Fruit fly (Drosophila melanogaster) whole organism, embryonic: ENCODE data around the gene Cap-H2.

Experiments
- BtbVII ChIP-seq: fragments of 200-800 bp; sonication (Bioruptor generic); optimal IDR thresholded peaks from 3 replicates; lab custom pipeline; 2017; ENCODE audit warnings: missing biosample characterization, mild to moderate bottlenecking, missing genetic modification characterization
- CG10147 ChIP-seq: fragments of 200-800 bp; sonication (Bioruptor generic); optimal IDR thresholded peaks from 2 replicates; lab custom pipeline; 2019; ENCODE audit warnings: missing biosample characterization, mild to moderate bottlenecking, missing genetic modification characterization, moderate library complexity
- CG10462 ChIP-seq: fragments of 200-800 bp; sonication (Bioruptor generic); optimal IDR thresholded peaks from 2 replicates; lab custom pipeline; 2016; ENCODE audit warnings: missing biosample characterization, missing genetic modification characterization
- CG10543 ChIP-seq: fragments of 200-800 bp; sonication (Bioruptor generic); optimal IDR thresholded peaks from 3 replicates; lab custom pipeline; 2017; ENCODE audit warnings: missing biosample characterization, mild to moderate bottlenecking, missing genetic modification characterization, moderate library complexity
- CG12659 ChIP-seq: fragments of 200-800 bp; sonication (Bioruptor generic); optimal IDR thresholded peaks from 3 replicates; lab custom pipeline; 2017; ENCODE audit warnings: mild to moderate bottlenecking, missing biosample characterization, missing genetic modification reagents, missing genetic modification characterization
- CG12744 ChIP-seq: fragments of 200-800 bp; sonication (Bioruptor generic); optimal IDR thresholded peaks from 2 replicates; lab custom pipeline; 2016; ENCODE audit warnings: missing biosample characterization, missing genetic modification characterization
- CG13894 ChIP-seq: fragments of 200-800 bp; sonication (Bioruptor generic); optimal IDR thresholded peaks from 3 replicates; lab custom pipeline; 2018; ENCODE audit warnings: missing biosample characterization, mild to moderate bottlenecking, missing genetic modification characterization, moderate library complexity
- CG14441 ChIP-seq: fragments of 200-800 bp; sonication (Bioruptor generic); IDR thresholded peaks from 2 replicates; pipeline ENCODE4 v1.3.6; 2022; ENCODE audit warnings: missing biosample characterization, missing genetic modification characterization
- CG14710 ChIP-seq: fragments of 200-800 bp; sonication (Bioruptor generic); optimal IDR thresholded peaks from 3 replicates; lab custom pipeline; 2019; ENCODE audit warnings: missing biosample characterization, mild to moderate bottlenecking, missing genetic modification characterization, moderate library complexity
- CG15073 ChIP-seq: fragments of 200-800 bp; sonication (Bioruptor generic); optimal IDR thresholded peaks from 2 replicates; lab custom pipeline; 2016; ENCODE audit warnings: missing biosample characterization, missing genetic modification characterization
- CG15514 ChIP-seq: fragments of 200-800 bp; sonication (Bioruptor generic); optimal IDR thresholded peaks from 3 replicates; lab custom pipeline; 2017; ENCODE audit warnings: missing biosample characterization, missing genetic modification characterization, mild to moderate bottlenecking, moderate library complexity, missing genetic modification reagents
- CG16815 ChIP-seq: fragments of 200-800 bp; sonication (Bioruptor generic); optimal IDR thresholded peaks from 3 replicates; lab custom pipeline; 2017; ENCODE audit warnings: missing biosample characterization, mild to moderate bottlenecking, missing genetic modification characterization
- CG16863 ChIP-seq: fragments of 200-800 bp; sonication (Bioruptor generic); optimal IDR thresholded peaks from 3 replicates; lab custom pipeline; 2016; ENCODE audit warnings: missing biosample characterization, missing genetic modification characterization
- CG17568 ChIP-seq: fragments of 200-800 bp; sonication (Bioruptor generic); optimal IDR thresholded peaks from 2 replicates; lab custom pipeline; 2018; ENCODE audit warnings: missing biosample characterization, mild to moderate bottlenecking, missing genetic modification characterization, moderate library complexity
- CG17612 ChIP-seq: fragments of 200-800 bp; sonication (Bioruptor generic); IDR thresholded peaks from 2 replicates; pipeline ENCODE4 v1.3.6; 2022; ENCODE audit warnings: missing biosample characterization, missing genetic modification characterization
- CG31224 ChIP-seq: fragments of 200-800 bp; sonication (Bioruptor generic); IDR thresholded peaks from 2 replicates; pipeline ENCODE4 v1.3.6; 2022; ENCODE audit warnings: missing biosample characterization, missing genetic modification characterization
- CG31365 ChIP-seq: fragments of 200-800 bp; sonication (Bioruptor generic); optimal IDR thresholded peaks from 2 replicates; lab custom pipeline; 2018; ENCODE audit warnings: missing biosample characterization, mild to moderate bottlenecking, missing genetic modification characterization
- CG5953 ChIP-seq: fragments of 200-800 bp; sonication (Bioruptor generic); IDR thresholded peaks from 2 replicates; pipeline ENCODE4 v1.3.6; 2022; ENCODE audit warnings: missing biosample characterization, missing genetic modification characterization
- CG6175 ChIP-seq: fragments of 200-800 bp; sonication (Bioruptor generic); IDR thresholded peaks from 3 replicates; pipeline ENCODE4 v1.3.6; 2022; ENCODE audit warnings: missing biosample characterization, missing genetic modification characterization
- CG7963 ChIP-seq: fragments of 200-800 bp; sonication (Bioruptor generic); IDR thresholded peaks from 3 replicates; pipeline ENCODE4 v1.3.6; 2022; ENCODE audit warnings: missing biosample characterization, missing genetic modification characterization; ENCODE audit not compliant: partially characterized antibody
- CG8924 ChIP-seq: fragments of 200-800 bp; optimal IDR thresholded peaks from 3 replicates; lab custom pipeline; 2019; ENCODE audit warnings: missing biosample characterization, mild to moderate bottlenecking, missing genetic modification characterization, moderate library complexity
- CoRest ChIP-seq: fragments of 200-800 bp; sonication (Bioruptor generic); optimal IDR thresholded peaks from 3 replicates; lab custom pipeline; 2018; ENCODE audit warnings: missing biosample characterization, mild to moderate bottlenecking, missing genetic modification characterization, moderate library complexity
- Dbx ChIP-seq: fragments of 200-800 bp; sonication (Bioruptor generic); IDR thresholded peaks from 3 replicates; pipeline ENCODE4 v1.3.6; 2022; ENCODE audit warnings: missing biosample characterization, missing genetic modification characterization
- Dek ChIP-seq: fragments of 200-800 bp; sonication (Bioruptor generic); optimal IDR thresholded peaks from 3 replicates; lab custom pipeline; 2019; ENCODE audit warnings: missing biosample characterization, mild to moderate bottlenecking, missing genetic modification characterization, moderate library complexity
- Dip2 ChIP-seq: fragments of 200-800 bp; sonication (Bioruptor generic); IDR thresholded peaks from 2 replicates; pipeline ENCODE4 v1.3.6; 2022; ENCODE audit warnings: missing biosample characterization, missing genetic modification characterization
- Drgx ChIP-seq: fragments of 200-800 bp; sonication (Bioruptor generic); IDR thresholded peaks from 2 replicates; pipeline ENCODE4 v1.3.6; 2022; ENCODE audit warnings: missing biosample characterization, missing genetic modification characterization
- Fer1 ChIP-seq: fragments of 200-800 bp; sonication (Bioruptor generic); optimal IDR thresholded peaks from 2 replicates; lab custom pipeline; 2017; ENCODE audit warnings: missing biosample characterization, mild to moderate bottlenecking, missing genetic modification characterization
- Fer2 ChIP-seq: fragments of 200-800 bp; sonication (Bioruptor generic); optimal IDR thresholded peaks from 2 replicates; lab custom pipeline; 2018; ENCODE audit warnings: missing biosample characterization, mild to moderate bottlenecking, missing genetic modification characterization, moderate library complexity
- HmgD ChIP-seq: fragments of 200-800 bp; sonication (Bioruptor generic); optimal IDR thresholded peaks from 3 replicates; lab custom pipeline; 2016; ENCODE audit warnings: missing biosample characterization, missing genetic modification characterization
- Nf-YB ChIP-seq: fragments of 200-800 bp; sonication (Bioruptor generic); optimal IDR thresholded peaks from 3 replicates; lab custom pipeline; 2019; ENCODE audit warnings: missing biosample characterization, mild to moderate bottlenecking, missing genetic modification characterization, moderate library complexity
- Optix ChIP-seq: fragments of 200-800 bp; sonication (Bioruptor generic); IDR thresholded peaks from 3 replicates; pipeline ENCODE4 v1.3.6; 2022; ENCODE audit warnings: missing biosample characterization, missing genetic modification characterization
- Spps ChIP-seq: fragments of 200-800 bp; sonication (Bioruptor generic); optimal IDR thresholded peaks from 2 replicates; lab custom pipeline; 2018; ENCODE audit warnings: missing biosample characterization, mild to moderate bottlenecking, missing genetic modification characterization
- Sry-β ChIP-seq: fragments of 200-800 bp; sonication (Bioruptor generic); optimal IDR thresholded peaks from 2 replicates; lab custom pipeline; 2018; ENCODE audit warnings: missing biosample characterization, mild to moderate bottlenecking, missing genetic modification characterization, moderate library complexity
- cad ChIP-seq: fragments of >200 bp; optimal IDR thresholded peaks from 2 replicates; lab custom pipeline; 2017; ENCODE audit warnings: missing biosample characterization, missing genetic modification characterization
- cato ChIP-seq: fragments of 200-800 bp; sonication (Bioruptor generic); optimal IDR thresholded peaks from 2 replicates; lab custom pipeline; 2016; ENCODE audit warnings: missing biosample characterization, missing genetic modification characterization, borderline replicate concordance
- crc ChIP-seq: fragments of 200-800 bp; sonication (Bioruptor generic); optimal IDR thresholded peaks from 2 replicates; lab custom pipeline; 2016; ENCODE audit warnings: missing biosample characterization, missing genetic modification characterization
- dan ChIP-seq: fragments of 200-800 bp; sonication (Bioruptor generic); IDR thresholded peaks from 2 replicates; pipeline ENCODE4 v1.3.6; 2022; ENCODE audit warnings: missing biosample characterization, missing genetic modification characterization
- disco-r ChIP-seq: fragments of 200-800 bp; sonication (Bioruptor generic); optimal IDR thresholded peaks from 2 replicates; lab custom pipeline; 2016; ENCODE audit warnings: missing biosample characterization, missing genetic modification characterization
- dm ChIP-seq: fragments of 200-800 bp; sonication (Bioruptor generic); optimal IDR thresholded peaks from 3 replicates; lab custom pipeline; 2016; ENCODE audit warnings: missing biosample characterization, missing genetic modification characterization
- dysf ChIP-seq: fragments of 200-800 bp; sonication (Bioruptor generic); IDR thresholded peaks from 3 replicates; pipeline ENCODE4 v1.3.6; 2022; ENCODE audit warnings: missing biosample characterization, missing genetic modification characterization
- eyg ChIP-seq: fragments of 200-800 bp; sonication (Bioruptor generic); optimal IDR thresholded peaks from 3 replicates; lab custom pipeline; 2016; ENCODE audit warnings: missing biosample characterization, missing genetic modification characterization
- nerfin-1 ChIP-seq: fragments of 200-800 bp; sonication (Bioruptor generic); optimal IDR thresholded peaks from 3 replicates; lab custom pipeline; 2019; ENCODE audit warnings: missing biosample characterization, mild to moderate bottlenecking, missing genetic modification characterization, moderate library complexity
- pzg ChIP-seq: fragments of 200-800 bp; sonication (Bioruptor generic); optimal IDR thresholded peaks from 3 replicates; lab custom pipeline; 2018; ENCODE audit warnings: missing biosample characterization, mild to moderate bottlenecking, missing genetic modification characterization, moderate library complexity
- ranshi ChIP-seq: fragments of 200-800 bp; sonication (Bioruptor generic); IDR thresholded peaks from 2 replicates; pipeline ENCODE4 v1.3.6; 2022; ENCODE audit warnings: missing biosample characterization, missing genetic modification characterization
- row ChIP-seq: fragments of 200-800 bp; sonication (Bioruptor generic); IDR thresholded peaks from 3 replicates; pipeline ENCODE4 v1.3.6; 2022; ENCODE audit warnings: missing biosample characterization, missing genetic modification characterization
- salm ChIP-seq: fragments of 200-800 bp; sonication (Bioruptor generic); optimal IDR thresholded peaks from 2 replicates; lab custom pipeline; 2018; ENCODE audit warnings: missing biosample characterization, mild to moderate bottlenecking, missing genetic modification characterization
- tx ChIP-seq: fragments of 200-800 bp; sonication (Bioruptor generic); optimal IDR thresholded peaks from 2 replicates; lab custom pipeline; 2016; ENCODE audit warnings: missing biosample characterization, missing genetic modification characterization
- unc-4 ChIP-seq: fragments of 200-800 bp; sonication (Bioruptor generic); IDR thresholded peaks from 2 replicates; pipeline ENCODE4 v1.3.6; 2022; ENCODE audit warnings: missing biosample characterization, missing genetic modification characterization; ENCODE audit not compliant: partially characterized antibody

Gene Cap-H2

DNA sequence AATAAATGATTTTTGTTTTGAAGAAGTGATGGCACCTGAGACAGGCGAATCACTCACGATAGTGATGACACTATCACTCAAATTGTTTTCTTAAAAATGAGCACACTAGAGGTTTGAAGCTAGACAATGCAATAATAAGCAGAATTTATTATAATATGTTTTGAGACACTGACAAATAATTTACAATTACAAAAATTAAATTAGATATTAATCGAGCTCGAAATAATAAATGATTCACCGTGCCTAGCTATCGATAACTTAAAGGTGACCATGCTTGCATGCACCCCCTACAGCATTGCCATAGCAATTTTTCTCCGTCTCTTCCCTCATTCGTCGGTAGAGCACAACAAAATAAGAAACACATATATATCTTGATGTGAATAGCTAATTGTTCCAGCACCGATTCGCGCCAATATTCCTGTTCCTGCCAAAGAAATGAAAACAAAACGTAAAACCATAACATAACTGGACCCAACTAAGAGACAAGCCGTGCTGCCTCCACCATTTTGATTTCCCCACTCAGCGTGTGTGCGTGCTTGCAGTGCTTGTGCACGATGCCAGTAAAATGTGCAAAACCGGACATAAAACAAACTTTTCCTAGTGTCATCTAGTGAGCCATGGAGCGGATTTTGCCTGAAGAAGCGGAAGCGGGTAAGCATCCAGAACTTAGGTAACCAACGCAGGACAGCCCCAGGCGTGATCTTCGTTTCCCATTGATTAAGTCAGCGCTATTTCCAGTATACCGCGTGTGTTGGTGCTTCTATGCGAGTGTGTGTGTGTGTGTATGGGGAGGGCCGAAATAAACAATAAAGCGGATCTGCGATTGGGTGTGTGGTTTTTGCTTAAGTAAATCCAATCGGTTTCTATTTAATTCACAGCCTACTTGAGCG is at the start of gene Cap-H2, which contains the start of gene MED7 (continued):
- TF ChIP-seq CG14710 (tag; lab: Kevin White, UChicago) (peak; percentile 87), Dip2 (GFP tag; lab: Robert Waterston, UW) (peak; percentile 25; the same call in 1 of the 2 replicates), crc (GFP tag; lab: Kevin White, UChicago) (peak; percentile 25), CG10462 (GFP tag; lab: Kevin White, UChicago) (peak; percentile 61), CoRest (tag; lab: Kevin White, UChicago) (peak; percentile 85), cad (GFP tag; lab: Kevin White, UChicago) (no peak), CG31365 (no peak), CG16815 (GFP tag; lab: Kevin White, UChicago) (peak; percentile 62), Optix (GFP tag; lab: Robert Waterston, UW) (peak; percentile 72; the same call in 2 of the 3 replicates), Spps (peak; percentile 61), CG15073 (GFP tag; lab: Kevin White, UChicago) (no peak), Drgx (no peak), CG17612 (GFP tag; lab: Robert Waterston, UW) (peak; percentile 55; the same call in 1 of the 2 replicates), CG14441 (GFP tag; lab: Robert Waterston, UW) (peak; percentile 84), CG12659 (GFP tag; lab: Kevin White, UChicago) (peak; percentile 88), row (GFP tag; lab: Robert Waterston, UW) (peak; percentile 98), CG31224 (peak; percentile 71), CG10543 (GFP tag; lab: Kevin White, UChicago) (peak; percentile 27), CG7963 (peak; percentile 97), unc-4 (GFP tag; lab: Robert Waterston, UW) (peak; percentile 98), CG17568 (GFP tag; lab: Kevin White, UChicago) (no peak), cato (GFP tag; lab: Kevin White, UChicago) (peak; percentile 42), Dbx (peak; percentile 89), Sry-β (GFP tag; lab: Kevin White, UChicago) (no peak), CG13894 (no peak), CG12744 (GFP tag; lab: Kevin White, UChicago) (peak; percentile 72), eyg (no peak), CG15514 (GFP tag; lab: Kevin White, UChicago) (peak; percentile 80), pzg (peak; percentile 78), CG6175 (GFP tag; lab: Robert Waterston, UW) (peak; percentile 56; the same call in 1 of the 3 replicates), dysf (GFP tag; lab: Robert Waterston, UW) (peak; percentile 84), Fer1 (peak; percentile 70), nerfin-1 (tag; lab: Kevin White, UChicago) (peak; percentile 75), dm (GFP tag; lab: Kevin White, UChicago) (peak; percentile 70), tx (peak; percentile 63), disco-r (GFP tag; lab: Kevin White, UChicago) (peak; percentile 12), CG10147 (peak; percentile 52), salm (tag; lab: Kevin White, UChicago) (no peak), ranshi (GFP tag; lab: Robert Waterston, UW) (peak; percentile 91), Nf-YB (peak; percentile 55), BtbVII (peak; percentile 5), dan (GFP tag; lab: Robert Waterston, UW) (no peak), Dek (tag; lab: Kevin White, UChicago) (peak; percentile 69), Fer2 (tag; lab: Kevin White, UChicago) (peak; percentile 81), CG16863 (GFP tag; lab: Kevin White, UChicago) (peak; percentile 67), CG5953 (GFP tag; lab: Robert Waterston, UW) (0 out of 2 replicates have a peak, but pooled peaks have one; percentile 59), CG8924 (tag; lab: Kevin White, UChicago) (peak; percentile 76), HmgD (no peak)
